Fruit fly (Drosophila melanogaster) whole organism, embryonic: ENCODE measurements around the gene CG8944.

ENCODE experiments used
- Asciz ChIP-seq: fragments of 200-800 bp; sonication (Bioruptor generic); optimal IDR thresholded peaks from 2 replicates; lab custom pipeline; 2017; ENCODE audit warnings: missing biosample characterization, mild to moderate bottlenecking, missing genetic modification characterization, missing genetic modification reagents
- Awh ChIP-seq: fragments of 200-800 bp; sonication (Bioruptor generic); IDR thresholded peaks from 2 replicates; pipeline ENCODE4, ENCODE4 v1.3.6; 2022; ENCODE audit warnings: missing biosample characterization, missing genetic modification characterization
- CG12219 ChIP-seq: fragments of 200-800 bp; sonication (Bioruptor generic); optimal IDR thresholded peaks from 3 replicates; lab custom pipeline; 2018; ENCODE audit warnings: missing biosample characterization, mild to moderate bottlenecking, missing genetic modification characterization
- CG1233 ChIP-seq: fragments of 200-800 bp; sonication (Bioruptor generic); optimal IDR thresholded peaks from 4 replicates; lab custom pipeline; 2018; ENCODE audit warnings: missing biosample characterization, mild to moderate bottlenecking, missing genetic modification characterization
- CG12391 ChIP-seq: fragments of 200-800 bp; sonication (Bioruptor generic); optimal IDR thresholded peaks from 3 replicates; lab custom pipeline; 2018; ENCODE audit warnings: missing biosample characterization, mild to moderate bottlenecking, missing genetic modification characterization, moderate library complexity
- CG12659 ChIP-seq: fragments of 200-800 bp; sonication (Bioruptor generic); optimal IDR thresholded peaks from 3 replicates; lab custom pipeline; 2017; ENCODE audit warnings: mild to moderate bottlenecking, missing biosample characterization, missing genetic modification reagents, missing genetic modification characterization
- CG13296 ChIP-seq: fragments of 200-800 bp; sonication (Bioruptor generic); optimal IDR thresholded peaks from 3 replicates; lab custom pipeline; 2018; ENCODE audit warnings: missing biosample characterization, mild to moderate bottlenecking, missing genetic modification characterization
- CG15011 ChIP-seq: fragments of 200-800 bp; sonication (Bioruptor generic); optimal IDR thresholded peaks from 3 replicates; lab custom pipeline; 2018; ENCODE audit warnings: missing biosample characterization, mild to moderate bottlenecking, missing genetic modification characterization
- CG15601 ChIP-seq: fragments of 200-800 bp; sonication (Bioruptor generic); optimal IDR thresholded peaks from 3 replicates; lab custom pipeline; 2019; ENCODE audit warnings: missing biosample characterization, mild to moderate bottlenecking, missing genetic modification characterization, moderate library complexity
- CG15696 ChIP-seq: fragments of 200-800 bp; sonication (Bioruptor generic); optimal IDR thresholded peaks from 2 replicates; lab custom pipeline; 2019; ENCODE audit warnings: missing biosample characterization, mild to moderate bottlenecking, missing genetic modification characterization, moderate library complexity
- CG16863 ChIP-seq: fragments of 200-800 bp; sonication (Bioruptor generic); optimal IDR thresholded peaks from 3 replicates; lab custom pipeline; 2016; ENCODE audit warnings: missing biosample characterization, missing genetic modification characterization
- CG17385 ChIP-seq: fragments of 200-800 bp; sonication (Bioruptor generic); optimal IDR thresholded peaks from 3 replicates; lab custom pipeline; 2018; ENCODE audit warnings: missing biosample characterization, mild to moderate bottlenecking, missing genetic modification characterization
- CG18262 ChIP-seq: fragments of 200-800 bp; optimal IDR thresholded peaks from 3 replicates; lab custom pipeline; 2019; ENCODE audit warnings: missing biosample characterization, mild to moderate bottlenecking, missing genetic modification characterization, moderate library complexity
- CG18764 ChIP-seq: fragments of 200-800 bp; sonication (Bioruptor generic); optimal IDR thresholded peaks from 3 replicates; lab custom pipeline; 2016; ENCODE audit warnings: missing biosample characterization, missing genetic modification characterization
- CG2116 ChIP-seq: fragments of 200-800 bp; sonication (Bioruptor generic); optimal IDR thresholded peaks from 3 replicates; lab custom pipeline; 2018; ENCODE audit warnings: missing biosample characterization, mild to moderate bottlenecking, missing genetic modification characterization
- CG2199 ChIP-seq: fragments of 200-800 bp; sonication (Bioruptor generic); IDR thresholded peaks from 3 replicates; pipeline ENCODE4 v1.3.6; 2022; ENCODE audit warnings: missing biosample characterization, missing genetic modification characterization
- CG31365 ChIP-seq: fragments of 200-800 bp; sonication (Bioruptor generic); optimal IDR thresholded peaks from 2 replicates; lab custom pipeline; 2018; ENCODE audit warnings: missing biosample characterization, mild to moderate bottlenecking, missing genetic modification characterization
- CG4360 ChIP-seq: fragments of 200-800 bp; sonication (Bioruptor generic); IDR thresholded peaks from 2 replicates; pipeline ENCODE4 v1.3.6; 2022; ENCODE audit warnings: missing biosample characterization, missing genetic modification characterization
- CG5180 ChIP-seq: fragments of 200-800 bp; sonication (Bioruptor generic); optimal IDR thresholded peaks from 3 replicates; lab custom pipeline; 2017; ENCODE audit warnings: missing biosample characterization, missing genetic modification characterization, mild to moderate bottlenecking, moderate library complexity, missing genetic modification reagents
- CG6791 ChIP-seq: fragments of 200-800 bp; sonication (Bioruptor generic); IDR thresholded peaks from 3 replicates; pipeline ENCODE4 v1.3.6; 2022; ENCODE audit warnings: missing biosample characterization, missing genetic modification characterization; ENCODE audit not compliant: partially characterized antibody
- CG7987 ChIP-seq: fragments of 200-800 bp; sonication (Bioruptor generic); optimal IDR thresholded peaks from 2 replicates; lab custom pipeline; 2018; ENCODE audit warnings: missing biosample characterization, mild to moderate bottlenecking, missing genetic modification characterization, moderate library complexity
- CG8290 ChIP-seq, 3 experiments: fragments of 200-800 bp; sonication (Bioruptor generic); optimal IDR thresholded peaks; 2 replicates each; lab custom pipeline; 2016 to 2019; ENCODE audit warnings: missing biosample characterization in 3 of 3, missing genetic modification characterization in 3 of 3, mild to moderate bottlenecking in 2 of 3, moderate library complexity in 1 of 3
- CHES-1-like ChIP-seq: fragments of 200-800 bp; sonication (Bioruptor generic); optimal IDR thresholded peaks from 2 replicates; lab custom pipeline; 2016; ENCODE audit warnings: missing biosample characterization, missing genetic modification characterization
- D19A ChIP-seq: fragments of 200-800 bp; optimal IDR thresholded peaks from 3 replicates; lab custom pipeline; 2019; ENCODE audit warnings: missing biosample characterization, mild to moderate bottlenecking, missing genetic modification characterization, moderate library complexity
- Fer1 ChIP-seq: fragments of 200-800 bp; sonication (Bioruptor generic); optimal IDR thresholded peaks from 2 replicates; lab custom pipeline; 2017; ENCODE audit warnings: missing biosample characterization, mild to moderate bottlenecking, missing genetic modification characterization
- Fer2 ChIP-seq: fragments of 200-800 bp; sonication (Bioruptor generic); optimal IDR thresholded peaks from 2 replicates; lab custom pipeline; 2018; ENCODE audit warnings: missing biosample characterization, mild to moderate bottlenecking, missing genetic modification characterization, moderate library complexity
- Gsc ChIP-seq: fragments of 200-800 bp; sonication (Bioruptor generic); IDR thresholded peaks from 2 replicates; pipeline ENCODE4 v1.3.6; 2022; ENCODE audit warnings: missing biosample characterization, missing genetic modification characterization
- HHEX ChIP-seq: fragments of 200-800 bp; sonication (Bioruptor generic); optimal IDR thresholded peaks from 3 replicates; lab custom pipeline; 2017; ENCODE audit warnings: missing biosample characterization, mild to moderate bottlenecking, missing genetic modification characterization, missing genetic modification reagents
- Lhr ChIP-seq: fragments of 200-800 bp; sonication (Bioruptor generic); optimal IDR thresholded peaks from 3 replicates; lab custom pipeline; 2017; ENCODE audit warnings: mild to moderate bottlenecking, missing biosample characterization, missing genetic modification reagents, missing genetic modification characterization
- MESR4 ChIP-seq: fragments of 200-800 bp; sonication (Bioruptor generic); optimal IDR thresholded peaks from 2 replicates; lab custom pipeline; 2018; ENCODE audit warnings: missing biosample characterization, mild to moderate bottlenecking, missing genetic modification characterization, moderate library complexity
- MTF-1 ChIP-seq: fragments of 200-800 bp; sonication (Bioruptor generic); optimal IDR thresholded peaks from 2 replicates; lab custom pipeline; 2018; ENCODE audit warnings: missing biosample characterization, mild to moderate bottlenecking, missing genetic modification characterization, borderline replicate concordance
- Max ChIP-seq: fragments of 200-800 bp; sonication (Bioruptor generic); optimal IDR thresholded peaks from 2 replicates; lab custom pipeline; 2016; ENCODE audit warnings: missing biosample characterization, mild to moderate bottlenecking, missing genetic modification characterization
- Xrp1 ChIP-seq: fragments of 200-800 bp; sonication (Bioruptor generic); IDR thresholded peaks from 2 replicates; pipeline ENCODE4 v1.3.6; 2022; ENCODE audit warnings: missing biosample characterization, missing genetic modification characterization
- YL-1 ChIP-seq: fragments of 200-800 bp; sonication (Bioruptor generic); optimal IDR thresholded peaks from 3 replicates; lab custom pipeline; 2017; ENCODE audit warnings: missing biosample characterization, mild to moderate bottlenecking, missing genetic modification characterization
- ac ChIP-seq: fragments of 200-800 bp; sonication (Bioruptor generic); optimal IDR thresholded peaks from 3 replicates; lab custom pipeline; 2017; ENCODE audit warnings: missing biosample characterization, mild to moderate bottlenecking, missing genetic modification characterization
- caup ChIP-seq: fragments of 200-800 bp; sonication (Bioruptor generic); optimal IDR thresholded peaks from 3 replicates; lab custom pipeline; 2017; ENCODE audit warnings: missing biosample characterization, mild to moderate bottlenecking, missing genetic modification characterization, moderate library complexity; ENCODE audit not compliant: severe bottlenecking
- ci ChIP-seq: fragments of 200-800 bp; sonication (Bioruptor generic); IDR thresholded peaks from 3 replicates; pipeline ENCODE4 v1.3.6; 2022; ENCODE audit warnings: missing biosample characterization, missing genetic modification characterization
- dmrt11E ChIP-seq: fragments of 200-800 bp; sonication (Bioruptor generic); optimal IDR thresholded peaks from 3 replicates; lab custom pipeline; 2018; ENCODE audit warnings: missing biosample characterization, mild to moderate bottlenecking, missing genetic modification characterization, moderate library complexity
- fd96Cb ChIP-seq: fragments of 200-800 bp; sonication (Bioruptor generic); optimal IDR thresholded peaks from 2 replicates; lab custom pipeline; 2018; ENCODE audit warnings: missing biosample characterization, mild to moderate bottlenecking, missing genetic modification characterization, moderate library complexity
- gfzf ChIP-seq: fragments of 200-800 bp; sonication (Bioruptor generic); optimal IDR thresholded peaks from 2 replicates; lab custom pipeline; 2016; ENCODE audit warnings: missing biosample characterization, mild to moderate bottlenecking, missing genetic modification characterization, moderate library complexity
- kni ChIP-seq: fragments of 200-800 bp; sonication (Bioruptor generic); optimal IDR thresholded peaks from 3 replicates; lab custom pipeline; 2017; ENCODE audit warnings: mild to moderate bottlenecking, missing biosample characterization, missing genetic modification reagents, missing genetic modification characterization
- lbe ChIP-seq: fragments of 200-800 bp; sonication (Bioruptor generic); optimal IDR thresholded peaks from 2 replicates; lab custom pipeline; 2016; ENCODE audit warnings: missing biosample characterization, mild to moderate bottlenecking, missing genetic modification characterization
- odd ChIP-seq: fragments of 200-800 bp; sonication (Bioruptor generic); optimal IDR thresholded peaks from 2 replicates; lab custom pipeline; 2017; ENCODE audit warnings: missing biosample characterization, mild to moderate bottlenecking, missing genetic modification characterization
- sens ChIP-seq: fragments of 200-800 bp; sonication (Bioruptor generic); peaks from one replicate; lab custom pipeline; 2016; ENCODE audit warnings: missing biosample characterization, missing genetic modification characterization
- tin ChIP-seq: fragments of 200-800 bp; sonication (Bioruptor generic); optimal IDR thresholded peaks from 3 replicates; lab custom pipeline; 2016; ENCODE audit warnings: missing biosample characterization, missing genetic modification characterization
- trem ChIP-seq: fragments of 200-800 bp; optimal IDR thresholded peaks from 3 replicates; lab custom pipeline; 2019; ENCODE audit warnings: missing biosample characterization, mild to moderate bottlenecking, missing genetic modification characterization, moderate library complexity

CG8944 gene

dm6 chrX:15788235-15789187 lies 42.5 kb upstream of the CG8944 start, which contains the start of gene Rhp (continued):
- TF ChIP-seq tin (GFP tag; lab: Kevin White, UChicago): no peak
- peak; percentile 15; the same call in 1 of the 3 replicates for TF ChIP-seq CG6791 (GFP tag; lab: Robert Waterston, UW)
- peak; percentile 19 for TF ChIP-seq ac
- TF ChIP-seq Asciz: peak; percentile 64
- peak; percentile 17 for TF ChIP-seq CG18764 (GFP tag; lab: Kevin White, UChicago)
- peak; percentile 4 for TF ChIP-seq CG16863 (GFP tag; lab: Kevin White, UChicago)
- TF ChIP-seq CG5180 (GFP tag; lab: Kevin White, UChicago): peak; percentile 56
- TF ChIP-seq CG2199 (GFP tag; lab: Robert Waterston, UW): peak; percentile 68; the same call in 1 of the 3 replicates
- peak; percentile 76 for TF ChIP-seq CG15601 (tag; lab: Kevin White, UChicago)
- TF ChIP-seq Fer1: peak; percentile 66
- TF ChIP-seq CHES-1-like (GFP tag; lab: Kevin White, UChicago): no peak
- TF ChIP-seq kni (GFP tag; lab: Kevin White, UChicago): peak; percentile 17
- TF ChIP-seq dmrt11E (tag; lab: Kevin White, UChicago): peak; percentile 57
- no peak for TF ChIP-seq CG8290 (GFP tag; optimal IDR thresholded peaks at IDR 0.05; lab: Kevin White, UChicago)
- TF ChIP-seq CG8290 (tag; optimal IDR thresholded peaks at IDR 0.05; lab: Kevin White, UChicago): peak in 1 of 2 experiments; percentile 84
- peak; percentile 12 for TF ChIP-seq CG12659
- TF ChIP-seq CG31365 (tag; lab: Kevin White, UChicago): peak; percentile 49
- peak; percentile 77 for TF ChIP-seq CG13296
- TF ChIP-seq Awh (GFP tag; lab: Robert Waterston, UW): peak; percentile 55
- peak; percentile 75 for TF ChIP-seq CG15696 (tag; lab: Kevin White, UChicago)
- peak; percentile 18 for TF ChIP-seq Max (GFP tag; lab: Kevin White, UChicago)
- peak; percentile 47 for TF ChIP-seq CG1233 (GFP tag; lab: Kevin White, UChicago)
- peak; percentile 24 for TF ChIP-seq Lhr (GFP tag; lab: Kevin White, UChicago)
- peak; percentile 45 for TF ChIP-seq CG2116 (GFP tag; lab: Kevin White, UChicago)
- peak; percentile 45 for TF ChIP-seq CG18262 (tag; lab: Kevin White, UChicago)
- peak; percentile 62 for TF ChIP-seq CG7987 (GFP tag; lab: Kevin White, UChicago)
- peak; percentile 11 for TF ChIP-seq CG12391 (tag; lab: Kevin White, UChicago)
- no peak for TF ChIP-seq Gsc
- peak; percentile 18 for TF ChIP-seq MESR4 (GFP tag; lab: Kevin White, UChicago)
- TF ChIP-seq D19A: peak; percentile 47
- peak; percentile 90 for TF ChIP-seq sens (GFP tag; lab: Kevin White, UChicago)
- TF ChIP-seq lbe (GFP tag; lab: Kevin White, UChicago): peak; percentile 56
- TF ChIP-seq trem (tag; lab: Kevin White, UChicago): no peak
- peak; percentile 43 for TF ChIP-seq YL-1 (GFP tag; lab: Kevin White, UChicago)
- TF ChIP-seq Xrp1: peak; percentile 40; the same call in 1 of the 2 replicates
- TF ChIP-seq MTF-1 (GFP tag; lab: Kevin White, UChicago): peak; percentile 83
- peak; percentile 44 for TF ChIP-seq CG17385 (GFP tag; lab: Kevin White, UChicago)
- peak; percentile 58 for TF ChIP-seq odd (GFP tag; lab: Kevin White, UChicago)
- TF ChIP-seq fd96Cb (tag; lab: Kevin White, UChicago): no peak
- peak; percentile 41 for TF ChIP-seq CG12219
- peak; percentile 31 for TF ChIP-seq caup (GFP tag; lab: Kevin White, UChicago)
- TF ChIP-seq Fer2 (tag; lab: Kevin White, UChicago): peak; percentile 35
- TF ChIP-seq CG15011: no peak
- peak; percentile 31; the same call in 1 of the 3 replicates for TF ChIP-seq ci (GFP tag; lab: Robert Waterston, UW)
- peak; percentile 71 for TF ChIP-seq gfzf (GFP tag; lab: Kevin White, UChicago)
- TF ChIP-seq CG4360 (GFP tag; lab: Robert Waterston, UW): no peak
- peak; percentile 51 for TF ChIP-seq HHEX
